Worm (Caenorhabditis elegans) whole organism, L4 larva: ENCODE results near the gene R02F2.7.
A peak's percentile ranks its signal among the peaks of the same experiment; 100 is the strongest.

Experiments used
- F44E2.7 ChIP-seq: fragments of 200-800 bp; sonication (Bioruptor generic); IDR thresholded peaks from 2 replicates; pipeline ENCODE4 v2.1.2; 2022; ENCODE audit warnings: missing genetic modification characterization, missing compliant biosample characterization
- R02D3.7 ChIP-seq: fragments of 150-350 bp; sonication (generic microtip); optimal IDR thresholded peaks from 3 replicates; lab custom pipeline; 2014; ENCODE audit warnings: missing biosample characterization, missing genetic modification characterization
- T20F7.1 ChIP-seq: fragments of 200-800 bp; sonication (Bioruptor generic); optimal IDR thresholded peaks from 2 replicates; lab custom pipeline; 2018; ENCODE audit warnings: mild to moderate bottlenecking, missing genetic modification characterization, missing compliant biosample characterization
- Y105C5A.15 ChIP-seq: fragments of 200-800 bp; sonication (Bioruptor generic); IDR thresholded peaks from 2 replicates; pipeline ENCODE4 v1.3.6; 2022; ENCODE audit warnings: missing genetic modification characterization, missing compliant biosample characterization
- Y48G9A.11 ChIP-seq: fragments of 200-800 bp; sonication (Bioruptor generic); IDR thresholded peaks from 2 replicates; pipeline ENCODE4 v1.3.6; 2022; ENCODE audit warnings: missing genetic modification reagents, missing genetic modification characterization, missing compliant biosample characterization
- ZK337.2 ChIP-seq: fragments of 200-800 bp; sonication (Bioruptor generic); IDR thresholded peaks from 2 replicates; pipeline ENCODE4 v1.3.6; 2022; ENCODE audit warnings: missing genetic modification reagents, missing genetic modification characterization, missing compliant biosample characterization
- ama-1 ChIP-seq: fragments of 150-350 bp; optimal IDR thresholded peaks from 2 replicates; lab custom pipeline; 2014; ENCODE audit warnings: inconsistent platforms, mixed read lengths
- ceh-28 ChIP-seq: fragments of 150-350 bp; optimal IDR thresholded peaks from 2 replicates; lab custom pipeline; 2014; ENCODE audit warnings: missing biosample characterization, missing genetic modification reagents, missing genetic modification characterization
- ces-1 ChIP-seq: fragments of 150-350 bp; sonication (generic microtip); optimal IDR thresholded peaks from 4 replicates; lab custom pipeline; 2014; ENCODE audit warnings: missing biosample characterization, missing genetic modification reagents, missing genetic modification characterization
- daf-16 ChIP-seq, 3 experiments: sonication (generic microtip); optimal IDR thresholded peaks; 2 replicates each; lab custom pipeline; 2016 to 2017; ENCODE audit warnings: missing genetic modification characterization in 3 of 3, missing genetic modification reagents in 3 of 3, mild to moderate bottlenecking in 2 of 3, missing compliant biosample characterization in 2 of 3, missing biosample characterization in 1 of 3, moderate library complexity in 1 of 3
- daf-19 ChIP-seq: fragments of 200-800 bp; sonication (Bioruptor generic); conservative IDR thresholded peaks from 2 replicates; pipeline ENCODE4 v1.3.6; 2022; ENCODE audit warnings: missing genetic modification characterization, missing compliant biosample characterization
- dmd-6 ChIP-seq: fragments of 200-800 bp; sonication (Bioruptor generic); IDR thresholded peaks from 2 replicates; pipeline ENCODE4 v1.3.6; 2022; ENCODE audit warnings: missing genetic modification reagents, missing genetic modification characterization, missing compliant biosample characterization
- dmd-9 ChIP-seq: fragments of 200-800 bp; sonication (Bioruptor generic); IDR thresholded peaks from 2 replicates; pipeline ENCODE4 v1.3.6; 2022; ENCODE audit warnings: missing genetic modification reagents, missing genetic modification characterization, missing compliant biosample characterization
- dpl-1 ChIP-seq: fragments of 150-350 bp; optimal IDR thresholded peaks from 2 replicates; lab custom pipeline; 2014; ENCODE audit warnings: missing biosample characterization, missing genetic modification reagents, missing genetic modification characterization
- duxl-1 ChIP-seq: sonication (generic microtip); optimal IDR thresholded peaks from 2 replicates; lab custom pipeline; 2016; ENCODE audit warnings: mild to moderate bottlenecking, missing genetic modification characterization, moderate library complexity, missing compliant biosample characterization; ENCODE audit not compliant: poor library complexity
- egl-27 ChIP-seq: sonication (generic microtip); optimal IDR thresholded peaks from 3 replicates; lab custom pipeline; 2017; ENCODE audit warnings: missing biosample characterization, missing genetic modification reagents, missing genetic modification characterization
- fos-1 ChIP-seq: fragments of 150-350 bp; optimal IDR thresholded peaks from 2 replicates; lab custom pipeline; 2014; ENCODE audit warnings: missing biosample characterization, missing genetic modification characterization
- hif-1 ChIP-seq, 2 experiments: sonication (generic microtip); optimal IDR thresholded peaks; 2 replicates each; lab custom pipeline; 2016 to 2017; ENCODE audit warnings: missing compliant biosample characterization in 2 of 2, missing genetic modification characterization in 2 of 2, missing genetic modification reagents in 2 of 2, missing genotype in 2 of 2, mild to moderate bottlenecking in 1 of 2
- hlh-11 ChIP-seq: fragments of 200-800 bp; sonication (Bioruptor generic); optimal IDR thresholded peaks from 2 replicates; lab custom pipeline; 2018; ENCODE audit warnings: mild to moderate bottlenecking, missing genetic modification characterization, missing compliant biosample characterization
- hmg-1.1 ChIP-seq: fragments of 200-800 bp; sonication (Bioruptor generic); IDR thresholded peaks from 2 replicates; pipeline ENCODE4 v1.3.6; 2022; ENCODE audit warnings: missing genetic modification reagents, missing genetic modification characterization, missing compliant biosample characterization
- jun-1 ChIP-seq: fragments of 150-350 bp; optimal IDR thresholded peaks from 2 replicates; lab custom pipeline; 2014; ENCODE audit warnings: missing biosample characterization, missing genetic modification reagents, missing genetic modification characterization
- lim-7 ChIP-seq: fragments of 200-800 bp; sonication (Bioruptor generic); IDR thresholded peaks from 2 replicates; pipeline ENCODE4 v1.3.6; 2022; ENCODE audit warnings: missing genetic modification characterization, missing compliant biosample characterization
- lin-1 ChIP-seq: fragments of 200-800 bp; sonication (Bioruptor generic); IDR thresholded peaks from 2 replicates; pipeline ENCODE4 v1.3.6; 2022; ENCODE audit warnings: missing genetic modification reagents, missing genetic modification characterization, missing compliant biosample characterization
- lin-38 ChIP-seq: fragments of 200-800 bp; sonication (Bioruptor generic); IDR thresholded peaks from 2 replicates; pipeline ENCODE4 v1.3.6; 2022; ENCODE audit warnings: missing genetic modification reagents, missing genetic modification characterization, missing compliant biosample characterization
- madf-5 ChIP-seq, 2 experiments: fragments of 200-800 bp; sonication (Bioruptor generic); IDR thresholded peaks; 2 replicates each; pipeline ENCODE4 v1.3.6; 2022; ENCODE audit warnings: missing compliant biosample characterization in 2 of 2, missing genetic modification characterization in 2 of 2
- mxl-3 ChIP-seq: fragments of 200-800 bp; sonication (Bioruptor generic); optimal IDR thresholded peaks from 2 replicates; lab custom pipeline; 2018; ENCODE audit warnings: mild to moderate bottlenecking, missing genetic modification characterization, missing compliant biosample characterization
- nhr-10 ChIP-seq: fragments of 150-350 bp; optimal IDR thresholded peaks from 2 replicates; lab custom pipeline; 2014; ENCODE audit warnings: missing biosample characterization, missing genetic modification characterization
- nhr-11 ChIP-seq: fragments of 150-350 bp; optimal IDR thresholded peaks from 2 replicates; lab custom pipeline; 2014; ENCODE audit warnings: missing biosample characterization, missing genetic modification characterization
- nhr-111 ChIP-seq: fragments of 200-800 bp; sonication (Bioruptor generic); optimal IDR thresholded peaks from 2 replicates; lab custom pipeline; 2018; ENCODE audit warnings: mild to moderate bottlenecking, missing genetic modification characterization, missing compliant biosample characterization
- nhr-237 ChIP-seq: sonication (generic microtip); optimal IDR thresholded peaks from 2 replicates; lab custom pipeline; 2017; ENCODE audit warnings: missing biosample characterization, missing genetic modification characterization
- nhr-41 ChIP-seq: fragments of 200-800 bp; sonication (Bioruptor generic); IDR thresholded peaks from 2 replicates; pipeline ENCODE4 v1.3.6; 2022; ENCODE audit warnings: missing genetic modification reagents, missing genetic modification characterization, missing compliant biosample characterization
- nhr-76 ChIP-seq: fragments of 150-350 bp; optimal IDR thresholded peaks from 2 replicates; lab custom pipeline; 2014; ENCODE audit warnings: missing biosample characterization, missing genetic modification characterization
- pha-4 ChIP-seq, 2 experiments: fragments of 150-350 bp in 1 of 2; fragments of 200-800 bp in 1 of 2; sonication (Bioruptor generic) in 1 of 2; IDR thresholded peaks in 1 of 2; optimal IDR thresholded peaks in 1 of 2; 2 replicates each; pipeline versions ENCODE4 v1.3.6 to Lab custom; 2014 to 2022; ENCODE audit warnings: missing genetic modification characterization in 2 of 2, missing genetic modification reagents in 2 of 2, missing biosample characterization in 1 of 2, missing compliant biosample characterization in 1 of 2
- php-3 ChIP-seq: fragments of 200-800 bp; sonication (Bioruptor generic); IDR thresholded peaks from 2 replicates; pipeline ENCODE4 v1.3.6; 2022; ENCODE audit warnings: missing genetic modification reagents, missing genetic modification characterization, missing compliant biosample characterization
- rbr-2 ChIP-seq: sonication (generic microtip); optimal IDR thresholded peaks from 2 replicates; lab custom pipeline; 2016; ENCODE audit warnings: missing genotype, missing genetic modification characterization, missing compliant biosample characterization
- sdz-12 ChIP-seq: fragments of 200-800 bp; sonication (Bioruptor generic); optimal IDR thresholded peaks from 2 replicates; lab custom pipeline; 2018; ENCODE audit warnings: mild to moderate bottlenecking, missing genetic modification characterization, missing compliant biosample characterization
- snpc-1.2 ChIP-seq: fragments of 200-800 bp; sonication (Bioruptor generic); IDR thresholded peaks from 2 replicates; pipeline ENCODE4 v1.3.6; 2022; ENCODE audit warnings: missing genetic modification reagents, missing genetic modification characterization, missing compliant biosample characterization
- spr-1 ChIP-seq: sonication (generic microtip); optimal IDR thresholded peaks from 2 replicates; lab custom pipeline; 2016; ENCODE audit warnings: mild to moderate bottlenecking, missing genetic modification characterization, missing compliant biosample characterization
- unc-62 ChIP-seq, 3 experiments: fragments of 150-350 bp in 1 of 3; sonication (generic microtip); optimal IDR thresholded peaks in 2 of 3; peaks in 1 of 3; 1 replicate in 1 of 3; 2 replicates in 2 of 3; lab custom pipeline; 2014 to 2017; ENCODE audit warnings: missing biosample characterization in 3 of 3, missing genetic modification characterization in 3 of 3, missing genetic modification reagents in 3 of 3, missing genotype in 1 of 3
- vab-7 ChIP-seq: fragments of 200-800 bp; sonication (Bioruptor generic); IDR thresholded peaks from 2 replicates; pipeline ENCODE4 v1.3.6; 2022; ENCODE audit warnings: missing genetic modification reagents, missing genetic modification characterization, missing compliant biosample characterization
- zag-1 ChIP-seq: fragments of 150-350 bp; optimal IDR thresholded peaks from 2 replicates; lab custom pipeline; 2014; ENCODE audit warnings: missing biosample characterization, missing genetic modification characterization
- zip-11 ChIP-seq: fragments of 200-800 bp; sonication (Bioruptor generic); IDR thresholded peaks from 2 replicates; pipeline ENCODE4 v1.3.6; 2022; ENCODE audit warnings: missing genetic modification characterization, missing compliant biosample characterization
- zip-2 ChIP-seq: fragments of 150-350 bp; optimal IDR thresholded peaks from 2 replicates; lab custom pipeline; 2014; ENCODE audit warnings: missing biosample characterization, missing genetic modification characterization
- ztf-7 ChIP-seq: fragments of 150-350 bp; optimal IDR thresholded peaks from 2 replicates; lab custom pipeline; 2014; ENCODE audit warnings: missing biosample characterization, missing genetic modification characterization

The R02F2.7 gene

ce11 chrIII:5498973-5499372 lies 15.4 kb upstream of the R02F2.7 start, which contains the start of gene R02F2.9 (continued):
- TF ChIP-seq unc-62 (GFP tag; optimal IDR thresholded peaks at IDR 0.05 in 1 of 2; lab: Kevin White, UChicago) = no peak
- no peak for TF ChIP-seq unc-62 (tag; optimal IDR thresholded peaks at IDR 0.05; lab: Kevin White, UChicago)
- TF ChIP-seq snpc-1.2 (GFP tag; lab: Robert Waterston, UW) = no peak
- TF ChIP-seq lin-1 (GFP tag; lab: Robert Waterston, UW) = no peak
- TF ChIP-seq ceh-28 = no peak
- no peak for TF ChIP-seq sdz-12 (GFP tag; lab: Kevin White, UChicago)
- TF ChIP-seq rbr-2 = no peak
- TF ChIP-seq daf-19 = no peak
- no peak for TF ChIP-seq pha-4 (GFP tag; IDR thresholded peaks at IDR 0.05; lab: Robert Waterston, UW)
- TF ChIP-seq pha-4 (tag; optimal IDR thresholded peaks at IDR 0.05; lab: Kevin White, UChicago) = no peak
- peak; percentile 75 for TF ChIP-seq R02D3.7 (tag; lab: Kevin White, UChicago)
- TF ChIP-seq mxl-3 (GFP tag; lab: Kevin White, UChicago) = no peak
- no peak for TF ChIP-seq duxl-1 (tag; lab: Kevin White, UChicago)
- peak; percentile 96 for TF ChIP-seq T20F7.1 (GFP tag; lab: Kevin White, UChicago)

DNA sequence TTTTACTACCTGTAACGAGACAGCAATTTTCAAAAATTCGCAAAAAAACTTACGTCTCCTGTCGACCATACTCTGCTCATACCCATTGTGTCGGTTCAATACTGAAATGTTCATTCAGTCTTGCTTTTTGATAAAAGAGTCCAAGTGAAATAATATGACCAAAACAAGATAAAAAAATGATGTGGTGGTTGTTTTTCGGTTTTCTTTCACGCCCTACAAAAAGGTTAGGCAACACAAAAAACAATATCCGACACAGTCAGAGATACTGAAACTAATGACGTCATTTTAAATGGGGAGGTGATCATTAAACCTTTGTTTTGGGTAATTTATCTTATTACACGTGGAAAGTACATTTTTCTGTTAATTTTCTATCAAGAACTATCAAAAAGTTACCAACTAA lies 11.6 kb upstream of the R02F2.7 start, which contains the start of gene R02F2.8:
TSS of gene R02F2.8 (minus strand) at position 101 of the 400 bp plus-strand sequence.
- TF ChIP-seq hlh-11 (tag; lab: Kevin White, UChicago) (no peak), hmg-1.1 (GFP tag; lab: Robert Waterston, UW) (no peak), lim-7 (GFP tag; lab: Robert Waterston, UW) (no peak)

DNA sequence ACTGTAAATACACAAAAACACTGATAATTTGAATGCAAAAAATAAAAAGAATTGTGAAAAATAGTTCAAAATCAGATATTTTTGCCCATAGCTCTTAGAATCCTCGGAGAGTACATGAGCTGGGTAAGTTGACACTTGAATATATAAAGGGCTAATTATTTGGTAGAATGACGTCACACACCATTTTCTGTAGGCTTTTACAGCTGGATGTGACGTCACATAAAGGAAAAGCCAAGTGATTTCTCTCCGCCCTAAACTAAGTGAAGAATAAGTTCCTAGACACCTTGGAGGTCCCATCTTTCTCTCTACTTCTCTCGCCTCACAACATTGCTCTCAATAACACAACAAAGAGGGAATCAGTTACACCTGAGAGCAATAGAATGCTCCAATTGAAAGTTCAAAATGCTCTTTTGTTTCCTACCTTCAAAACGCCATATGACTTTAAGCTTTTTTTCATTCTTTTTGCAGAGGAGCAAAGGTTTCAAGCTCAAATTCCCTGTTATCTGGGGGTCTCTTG lies 3.6 kb upstream of the R02F2.7 start, which contains the start of gene osg-1:
TSS of gene osg-1 (plus strand) at position 467 of the 517 bp plus-strand sequence.
- no peak for TF ChIP-seq Y105C5A.15
- TF ChIP-seq nhr-111 (GFP tag; lab: Kevin White, UChicago) = no peak
- TF ChIP-seq nhr-11 = no peak
- TF ChIP-seq zip-11 (GFP tag; lab: Robert Waterston, UW) = no peak
- no peak for TF ChIP-seq ztf-7
- no peak for TF ChIP-seq dmd-9 (GFP tag; lab: Robert Waterston, UW)
- no peak for TF ChIP-seq ama-1
- TF ChIP-seq fos-1 = no peak
- TF ChIP-seq F44E2.7 (GFP tag; lab: Robert Waterston, UW) = no peak
- no peak for TF ChIP-seq dmd-6 (GFP tag; lab: Robert Waterston, UW)
- no peak for TF ChIP-seq vab-7 (GFP tag; lab: Robert Waterston, UW)
- TF ChIP-seq jun-1 = no peak
- no peak for TF ChIP-seq ces-1 (GFP tag; lab: Kevin White, UChicago)
- TF ChIP-seq daf-16 (GFP tag; optimal IDR thresholded peaks at IDR 0.05; lab: Kevin White, UChicago) = no peak
- no peak for TF ChIP-seq daf-16 (tag; optimal IDR thresholded peaks at IDR 0.05; lab: Kevin White, UChicago)
- TF ChIP-seq nhr-10 (tag; lab: Kevin White, UChicago) = no peak
- TF ChIP-seq ceh-28 = no peak
- no peak for TF ChIP-seq dpl-1 (GFP tag; lab: Kevin White, UChicago)
- no peak for TF ChIP-seq duxl-1 (tag; lab: Kevin White, UChicago)

DNA sequence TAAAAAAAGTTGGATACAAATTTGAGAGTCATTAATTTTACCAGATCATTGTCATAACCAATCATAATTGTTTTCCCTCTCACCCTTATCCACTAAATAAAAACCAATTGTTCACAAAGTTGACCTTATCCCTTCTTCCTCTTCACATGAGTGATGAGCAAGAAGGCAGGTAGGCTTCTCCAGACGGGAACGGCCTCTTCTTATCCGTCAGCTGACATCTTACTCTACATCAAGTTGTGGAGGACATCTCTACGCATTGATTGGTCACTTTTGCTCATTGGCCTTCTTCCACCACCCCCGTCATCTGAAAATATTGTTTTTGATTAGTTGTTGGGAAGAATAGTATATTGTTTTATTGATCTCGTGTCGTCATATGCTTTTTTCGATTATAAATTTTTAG lies 2.8 kb upstream of the R02F2.7 start:
- TF ChIP-seq egl-27 (tag; lab: Kevin White, UChicago) (no peak), ZK337.2 (no peak), nhr-237 (tag; lab: Kevin White, UChicago) (no peak), hif-1 (tag; optimal IDR thresholded peaks at IDR 0.05; lab: Kevin White, UChicago) (no peak), nhr-76 (tag; lab: Kevin White, UChicago) (no peak), pha-4 (GFP tag; IDR thresholded peaks at IDR 0.05; lab: Robert Waterston, UW) (no peak), pha-4 (tag; optimal IDR thresholded peaks at IDR 0.05; lab: Kevin White, UChicago) (no peak), lin-38 (GFP tag; lab: Robert Waterston, UW) (no peak), php-3 (GFP tag; lab: Robert Waterston, UW) (no peak), zag-1 (tag; lab: Kevin White, UChicago) (no peak), zip-2 (tag; lab: Kevin White, UChicago) (no peak), Y48G9A.11 (GFP tag; lab: Robert Waterston, UW) (no peak), dpl-1 (GFP tag; lab: Kevin White, UChicago) (no peak), lim-7 (GFP tag; lab: Robert Waterston, UW) (no peak), daf-19 (no peak), spr-1 (tag; lab: Kevin White, UChicago) (no peak), madf-5 (GFP tag; IDR thresholded peaks at IDR 0.05; lab: Robert Waterston, UW) (no peak), sdz-12 (GFP tag; lab: Kevin White, UChicago) (no peak), nhr-41 (no peak), dmd-9 (GFP tag; lab: Robert Waterston, UW) (no peak)
- TF ChIP-seq, all 104 proteins: peak for 0
